Worm (Caenorhabditis elegans) whole organism, L3 larva: ENCODE results near the gene str-134.
A peak's percentile ranks its signal among the peaks of the same experiment; 100 is the strongest.

ENCODE experiments used
- R02D3.7 ChIP-seq: fragments of 150-350 bp; optimal IDR thresholded peaks from 2 replicates; lab custom pipeline; 2014; ENCODE audit warnings: missing biosample characterization, missing genetic modification characterization
- ama-1 ChIP-seq: fragments of 150-350 bp; optimal IDR thresholded peaks from 2 replicates; lab custom pipeline; 2018
- ceh-16 ChIP-seq: sonication (generic microtip); optimal IDR thresholded peaks from 2 replicates; lab custom pipeline; 2017; ENCODE audit warnings: missing biosample characterization, missing genetic modification characterization
- ceh-82 ChIP-seq: fragments of 150-350 bp; optimal IDR thresholded peaks from 2 replicates; lab custom pipeline; 2014; ENCODE audit warnings: missing biosample characterization, missing genetic modification characterization
- ceh-9 ChIP-seq: sonication (generic microtip); optimal IDR thresholded peaks from 2 replicates; lab custom pipeline; 2018; ENCODE audit warnings: missing biosample characterization, missing genetic modification characterization
- daf-12 ChIP-seq: fragments of 150-350 bp; optimal IDR thresholded peaks from 2 replicates; lab custom pipeline; 2014; ENCODE audit warnings: missing biosample characterization, missing genetic modification reagents, missing genetic modification characterization
- egl-27 ChIP-seq: sonication (generic microtip); optimal IDR thresholded peaks from 4 replicates; lab custom pipeline; 2017; ENCODE audit warnings: missing biosample characterization, missing genetic modification reagents, missing genetic modification characterization
- egl-5 ChIP-seq: fragments of 150-350 bp; optimal IDR thresholded peaks from 2 replicates; lab custom pipeline; 2017; ENCODE audit warnings: missing biosample characterization, missing genetic modification reagents, missing genetic modification characterization, inconsistent platforms
- elt-1 ChIP-seq: fragments of 150-350 bp; optimal IDR thresholded peaks from 2 replicates; lab custom pipeline; 2014; ENCODE audit warnings: missing biosample characterization, missing genetic modification characterization
- elt-2 ChIP-seq: sonication (generic microtip); optimal IDR thresholded peaks from 2 replicates; lab custom pipeline; 2016; ENCODE audit warnings: missing genetic modification reagents, mild to moderate bottlenecking, missing genetic modification characterization, missing compliant biosample characterization
- eor-1 ChIP-seq, 2 experiments: fragments of 150-350 bp; optimal IDR thresholded peaks; 2 replicates each; lab custom pipeline; 2014 to 2018; ENCODE audit warnings: missing biosample characterization in 2 of 2, missing genetic modification characterization in 2 of 2
- fkh-10 ChIP-seq: sonication (generic microtip); optimal IDR thresholded peaks from 2 replicates; lab custom pipeline; 2017; ENCODE audit warnings: missing biosample characterization, missing genetic modification reagents, missing genetic modification characterization
- fkh-2 ChIP-seq: fragments of 150-350 bp; optimal IDR thresholded peaks from 2 replicates; lab custom pipeline; 2014; ENCODE audit warnings: missing biosample characterization, missing genetic modification reagents, missing genetic modification characterization
- fos-1 ChIP-seq: fragments of 150-350 bp; optimal IDR thresholded peaks from 2 replicates; lab custom pipeline; 2014; ENCODE audit warnings: missing biosample characterization, missing genetic modification characterization
- hmg-11 ChIP-seq: sonication (generic microtip); optimal IDR thresholded peaks from 2 replicates; lab custom pipeline; 2016; ENCODE audit warnings: missing genetic modification characterization, missing compliant biosample characterization
- jun-1 ChIP-seq: fragments of 150-350 bp; optimal IDR thresholded peaks from 2 replicates; lab custom pipeline; 2014; ENCODE audit warnings: missing biosample characterization, missing genetic modification reagents, missing genetic modification characterization
- lin-15B ChIP-seq: fragments of 150-350 bp; optimal IDR thresholded peaks from 2 replicates; lab custom pipeline; 2014; ENCODE audit warnings: missing biosample characterization, missing genetic modification characterization
- mml-1 ChIP-seq: fragments of 150-350 bp; sonication (generic microtip); optimal IDR thresholded peaks from 3 replicates; lab custom pipeline; 2014; ENCODE audit warnings: missing biosample characterization, missing genetic modification characterization
- nfya-1 ChIP-seq: sonication (generic microtip); optimal IDR thresholded peaks from 2 replicates; lab custom pipeline; 2017; ENCODE audit warnings: missing genetic modification characterization, mild to moderate bottlenecking, missing compliant biosample characterization, antibody characterized with exemption, moderate library complexity; ENCODE audit not compliant: insufficient read depth
- nhr-12 ChIP-seq: fragments of 150-350 bp; optimal IDR thresholded peaks from 2 replicates; lab custom pipeline; 2014; ENCODE audit warnings: missing biosample characterization, missing genetic modification characterization
- nhr-23 ChIP-seq: fragments of 150-350 bp; optimal IDR thresholded peaks from 2 replicates; lab custom pipeline; 2014; ENCODE audit warnings: missing biosample characterization, missing genetic modification reagents, missing genetic modification characterization
- nhr-237 ChIP-seq: fragments of 150-350 bp; optimal IDR thresholded peaks from 2 replicates; lab custom pipeline; 2014; ENCODE audit warnings: missing biosample characterization, missing genetic modification characterization
- nhr-25 ChIP-seq: sonication (generic microtip); optimal IDR thresholded peaks from 2 replicates; lab custom pipeline; 2017; ENCODE audit warnings: missing biosample characterization, missing genetic modification characterization
- nhr-28 ChIP-seq: fragments of 150-350 bp; optimal IDR thresholded peaks from 2 replicates; lab custom pipeline; 2014; ENCODE audit warnings: missing biosample characterization, missing genetic modification characterization
- nhr-76 ChIP-seq: fragments of 150-350 bp; sonication (generic microtip); optimal IDR thresholded peaks from 5 replicates; lab custom pipeline; 2014; ENCODE audit warnings: missing biosample characterization, missing genetic modification characterization
- nhr-77 ChIP-seq: fragments of 150-350 bp; optimal IDR thresholded peaks from 2 replicates; lab custom pipeline; 2014; ENCODE audit warnings: missing biosample characterization, missing genetic modification characterization
- pha-4 ChIP-seq: fragments of 150-350 bp; optimal IDR thresholded peaks from 2 replicates; lab custom pipeline; 2014; ENCODE audit warnings: missing biosample characterization, missing genetic modification reagents, missing genetic modification characterization
- sea-2 ChIP-seq: fragments of 150-350 bp; sonication (generic microtip); optimal IDR thresholded peaks from 4 replicates; lab custom pipeline; 2014; ENCODE audit warnings: missing biosample characterization, missing genetic modification reagents, missing genetic modification characterization
- skn-1 ChIP-seq: fragments of 150-350 bp; optimal IDR thresholded peaks from 2 replicates; lab custom pipeline; 2014; ENCODE audit warnings: missing biosample characterization, missing genetic modification characterization
- snpc-4 ChIP-seq: fragments of 150-350 bp; optimal IDR thresholded peaks from 2 replicates; lab custom pipeline; 2014; ENCODE audit warnings: missing biosample characterization, missing genetic modification characterization
- tbx-2 ChIP-seq: sonication (generic microtip); optimal IDR thresholded peaks from 2 replicates; lab custom pipeline; 2016; ENCODE audit warnings: mild to moderate bottlenecking, missing genetic modification characterization, missing compliant biosample characterization
- unc-62 ChIP-seq: fragments of 150-350 bp; sonication (generic microtip); optimal IDR thresholded peaks from 4 replicates; lab custom pipeline; 2014; ENCODE audit warnings: missing biosample characterization, missing genetic modification reagents, missing genetic modification characterization
- zag-1 ChIP-seq: fragments of 150-350 bp; optimal IDR thresholded peaks from 2 replicates; lab custom pipeline; 2014; ENCODE audit warnings: missing biosample characterization, missing genetic modification characterization
- ztf-11 ChIP-seq: fragments of 150-350 bp; optimal IDR thresholded peaks from 2 replicates; lab custom pipeline; 2014; ENCODE audit warnings: missing biosample characterization, missing genetic modification characterization
- ztf-4 ChIP-seq: fragments of 150-350 bp; optimal IDR thresholded peaks from 2 replicates; lab custom pipeline; 2014; ENCODE audit warnings: missing biosample characterization, missing genetic modification characterization

Gene str-134

ce11 chrV:774875-775359 is 31.5 kb downstream of the str-134 start, which contains the start of gene srbc-58:
srbc-58 (plus strand) TSS chrV:774995.
- TF ChIP-seq R02D3.7 (tag; lab: Kevin White, UChicago) (peak; percentile 54), pha-4 (tag; lab: Kevin White, UChicago) (peak; percentile 21), ztf-11 (tag; lab: Kevin White, UChicago) (no peak), nhr-25 (tag; lab: Kevin White, UChicago) (peak; percentile 25), nhr-12 (tag; lab: Kevin White, UChicago) (no peak), elt-2 (tag; lab: Kevin White, UChicago) (peak; percentile 21), fos-1 (tag; lab: Kevin White, UChicago) (no peak), skn-1 (tag; lab: Kevin White, UChicago) (no peak), ceh-82 (tag; lab: Kevin White, UChicago) (no peak), egl-27 (tag; lab: Kevin White, UChicago) (no peak), nhr-28 (tag; lab: Kevin White, UChicago) (no peak), tbx-2 (tag; lab: Kevin White, UChicago) (peak; percentile 16), snpc-4 (no peak), ztf-4 (tag; lab: Kevin White, UChicago) (no peak), eor-1 (tag; optimal IDR thresholded peaks at IDR 0.05; lab: Kevin White, UChicago) (no peak), ama-1 (lab: Kevin White, UChicago) (peak; percentile 93), nfya-1 (tag; lab: Kevin White, UChicago) (no peak), ceh-16 (no peak)

ce11 chrV:777285-777684 is 33.8 kb downstream of the str-134 start, which contains the start of gene R09E12.9:
R09E12.9 (plus strand) TSS chrV:777600.
- peak; percentile 45 for TF ChIP-seq nhr-23 (tag; lab: Kevin White, UChicago)
- TF ChIP-seq elt-1 (tag; lab: Kevin White, UChicago) = peak; percentile 50
- TF ChIP-seq nhr-76 (tag; lab: Kevin White, UChicago) = peak; percentile 81
- TF ChIP-seq nfya-1 (tag; lab: Kevin White, UChicago) = peak; percentile 31
- peak; percentile 15 for TF ChIP-seq lin-15B (tag; lab: Kevin White, UChicago)
- peak; percentile 34 for TF ChIP-seq nhr-25 (tag; lab: Kevin White, UChicago)
- no peak for TF ChIP-seq sea-2 (GFP tag; lab: Kevin White, UChicago)
- no peak for TF ChIP-seq daf-12 (tag; lab: Kevin White, UChicago)
- no peak for TF ChIP-seq jun-1 (tag; lab: Kevin White, UChicago)
- TF ChIP-seq nhr-77 (tag; lab: Kevin White, UChicago) = peak; percentile 94

- no peak for TF ChIP-seq ztf-11 (tag; lab: Kevin White, UChicago)
- TF ChIP-seq egl-5 (tag; lab: Kevin White, UChicago) = no peak
- TF ChIP-seq mml-1 = no peak
- TF ChIP-seq ztf-4 (tag; lab: Kevin White, UChicago) = no peak
- TF ChIP-seq zag-1 (tag; lab: Kevin White, UChicago) = no peak
- no peak for TF ChIP-seq elt-2 (tag; lab: Kevin White, UChicago)
- no peak for TF ChIP-seq R02D3.7 (tag; lab: Kevin White, UChicago)
- TF ChIP-seq sea-2 (GFP tag; lab: Kevin White, UChicago) = no peak
These were observed 34.9 kb downstream of the str-134 start, which contains the start of gene srbc-59 for ce11 chrV:778339-778738. srbc-59 (plus strand) TSS chrV:778639.

ce11 chrV:779999-780398 is 36.6 kb downstream of the str-134 start, which contains the start of gene srbc-60:
srbc-60 (plus strand) TSS chrV:780299.
- no peak for TF ChIP-seq ztf-4 (tag; lab: Kevin White, UChicago)
- TF ChIP-seq unc-62 (GFP tag; lab: Kevin White, UChicago) = no peak
- no peak for TF ChIP-seq pha-4 (tag; lab: Kevin White, UChicago)
- TF ChIP-seq elt-2 (tag; lab: Kevin White, UChicago) = no peak
- no peak for TF ChIP-seq mml-1
- no peak for TF ChIP-seq ceh-16
- TF ChIP-seq ceh-9 (tag; lab: Kevin White, UChicago) = no peak
- TF ChIP-seq sea-2 (GFP tag; lab: Kevin White, UChicago) = no peak
- TF ChIP-seq fkh-2 = no peak
- TF ChIP-seq hmg-11 (tag; lab: Kevin White, UChicago) = no peak
- no peak for TF ChIP-seq nhr-237 (tag; lab: Kevin White, UChicago)
- no peak for TF ChIP-seq fkh-10 (GFP tag; lab: Kevin White, UChicago)
- TF ChIP-seq nhr-25 (tag; lab: Kevin White, UChicago) = no peak
- TF ChIP-seq, all 47 proteins: peak for 0
